Fruit fly (Drosophila melanogaster): ENCODE data around the gene COX7A.

COX7A gene

dm6 chr3R:8305110-8305509 is 35.7 kb downstream of the COX7A start, which contains the start of gene Sgt1 (continued):
- peak; percentile 47 for TF ChIP-seq sd (tag; optimal IDR thresholded peaks at IDR 0.05)
- peak; percentile 93 for TF ChIP-seq trem (tag; optimal IDR thresholded peaks at IDR 0.05)
- no peak for TF ChIP-seq TFAM (GFP tag; optimal IDR thresholded peaks at IDR 0.05)
- TF ChIP-seq gcm2 (GFP tag; optimal IDR thresholded peaks at IDR 0.05), result no peak
- no peak for TF ChIP-seq lab (GFP tag; optimal IDR thresholded peaks at IDR 0.05)
- peak; percentile 63 for TF ChIP-seq CG17829 (tag; optimal IDR thresholded peaks at IDR 0.05)
- TF ChIP-seq aop (GFP tag; IDR thresholded peaks at IDR 0.05), result no peak
- peak; percentile 94 for TF ChIP-seq CG7928 (GFP tag; optimal IDR thresholded peaks at IDR 0.05)
- peak; percentile 50 for TF ChIP-seq shn (GFP tag; optimal IDR thresholded peaks at IDR 0.05)
- no peak for TF ChIP-seq CG5180 (GFP tag; optimal IDR thresholded peaks at IDR 0.05)
- TF ChIP-seq CG15479 (GFP tag; optimal IDR thresholded peaks at IDR 0.05), result no peak
- no peak for TF ChIP-seq Dfd (GFP tag; optimal IDR thresholded peaks at IDR 0.05)
- TF ChIP-seq slbo (GFP tag; IDR thresholded peaks at IDR 0.05), result peak; percentile 71
- no peak for TF ChIP-seq klu (GFP tag; IDR thresholded peaks at IDR 0.05)
- TF ChIP-seq ac (GFP tag; optimal IDR thresholded peaks at IDR 0.05), result no peak
- TF ChIP-seq Atf3 (GFP tag; optimal IDR thresholded peaks at IDR 0.05), result no peak
- peak; percentile 99 for TF ChIP-seq CG15514 (GFP tag; optimal IDR thresholded peaks at IDR 0.05)
- peak; percentile 85 for TF ChIP-seq amos (GFP tag; IDR thresholded peaks at IDR 0.05; ENCODE audit: partially characterized antibody)
- peak; percentile 6 for TF ChIP-seq CG4854 (GFP tag; optimal IDR thresholded peaks at IDR 0.05)
- no peak for TF ChIP-seq ash1 (GFP tag; optimal IDR thresholded peaks at IDR 0.05)
- TF ChIP-seq sisA (GFP tag; IDR thresholded peaks at IDR 0.05), result no peak
- peak; percentile 89 for TF ChIP-seq CG34224 (GFP tag; IDR thresholded peaks at IDR 0.05; ENCODE audit: partially characterized antibody)
- no peak for TF ChIP-seq grn (GFP tag; optimal IDR thresholded peaks at IDR 0.05)
- peak; percentile 38 for TF ChIP-seq CG9817 (tag; optimal IDR thresholded peaks at IDR 0.05)
- no peak for TF ChIP-seq gt (GFP tag; IDR thresholded peaks at IDR 0.05)
- TF ChIP-seq CG10209 (GFP tag; optimal IDR thresholded peaks at IDR 0.05), result no peak
- TF ChIP-seq Hr3 (GFP tag; optimal IDR thresholded peaks at IDR 0.05), result peak; percentile 11
- TF ChIP-seq CG17568 (GFP tag; optimal IDR thresholded peaks at IDR 0.05), result no peak
- peak; percentile 56 for TF ChIP-seq gfzf (GFP tag; optimal IDR thresholded peaks at IDR 0.05)
- peak; percentile 29 for TF ChIP-seq Dek (tag; optimal IDR thresholded peaks at IDR 0.05)
- peak; percentile 63 for TF ChIP-seq jumu (GFP tag; optimal IDR thresholded peaks at IDR 0.05)
- peak; percentile 34 for TF ChIP-seq Max (GFP tag; optimal IDR thresholded peaks at IDR 0.05)
- peak; percentile 6 for TF ChIP-seq PHDP (tag; optimal IDR thresholded peaks at IDR 0.05)
- TF ChIP-seq CG7963 (GFP tag; IDR thresholded peaks at IDR 0.05; ENCODE audit: partially characterized antibody), result peak; percentile 91
- peak; percentile 40 for TF ChIP-seq repo (GFP tag; optimal IDR thresholded peaks at IDR 0.05)
- TF ChIP-seq CG2120 (GFP tag; optimal IDR thresholded peaks at IDR 0.05), result peak; percentile 77
- peak; percentile 26 for TF ChIP-seq Side (GFP tag; optimal IDR thresholded peaks at IDR 0.05)
- TF ChIP-seq CG2678 (tag; optimal IDR thresholded peaks at IDR 0.05), result no peak
- no peak for TF ChIP-seq z (GFP tag; IDR thresholded peaks at IDR 0.05)
- peak; percentile 91 for TF ChIP-seq sens (GFP tag)
- TF ChIP-seq CG7786 (GFP tag; optimal IDR thresholded peaks at IDR 0.05), result peak; percentile 47
- no peak for TF ChIP-seq CG43689 (GFP tag; IDR thresholded peaks at IDR 0.05)
- TF ChIP-seq Stat92E (GFP tag; optimal IDR thresholded peaks at IDR 0.05), result peak in 1 of 3 experiments; percentile 86
- TF ChIP-seq dm (GFP tag; optimal IDR thresholded peaks at IDR 0.05), result peak; percentile 41
- peak; percentile 41 for TF ChIP-seq bab2 (GFP tag; optimal IDR thresholded peaks at IDR 0.05)
- peak in 1 of 2 experiments; percentile 37 for TF ChIP-seq Pdp1 (GFP tag; optimal IDR thresholded peaks at IDR 0.05)
- no peak for TF ChIP-seq CG10654 (GFP tag; optimal IDR thresholded peaks at IDR 0.05)
- peak in 1 of 2 experiments; percentile 50 for TF ChIP-seq tll (GFP tag; optimal IDR thresholded peaks at IDR 0.05)
- peak; percentile 35; the same call in 1 of the 2 replicates for TF ChIP-seq CG11247 (GFP tag; IDR thresholded peaks at IDR 0.05)
- TF ChIP-seq Atf-2 (GFP tag; optimal IDR thresholded peaks at IDR 0.05), result no peak
